Worm (Caenorhabditis elegans): ENCODE measurements around the gene F56D6.22.

DNA sequence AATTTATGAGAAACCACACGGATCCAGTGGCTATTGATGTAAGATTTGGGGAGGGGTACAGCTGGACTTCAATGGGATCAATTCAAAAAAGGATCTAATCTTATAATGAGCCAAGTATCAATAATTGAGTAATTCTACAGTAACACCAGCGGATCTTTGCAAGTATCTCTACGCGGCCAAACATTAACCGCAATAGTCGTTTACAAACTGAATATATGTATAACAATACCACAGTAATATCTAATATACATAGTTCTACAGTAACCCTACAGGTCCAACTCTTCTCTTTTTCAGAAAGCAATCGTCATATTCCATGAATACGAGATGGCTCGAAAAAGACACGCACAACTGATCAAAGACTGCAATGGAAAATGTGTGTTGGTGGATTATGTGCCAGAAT is 15.4 kb downstream of the F56D6.22 start, which contains the start of gene F56D6.9:
- TF ChIP-seq lin-13 (GFP tag; optimal IDR thresholded peaks at IDR 0.05) (no peak), efl-1 (optimal IDR thresholded peaks at IDR 0.05) (no peak), efl-1 (GFP tag; optimal IDR thresholded peaks at IDR 0.05 in 1 of 2) (no peak), tbx-2 (tag; optimal IDR thresholded peaks at IDR 0.05) (no peak), unc-62 (GFP tag; optimal IDR thresholded peaks at IDR 0.05) (no peak), ceh-63 (GFP tag; optimal IDR thresholded peaks at IDR 0.05) (no peak), fkh-8 (tag; optimal IDR thresholded peaks at IDR 0.05) (no peak), nhr-28 (tag; optimal IDR thresholded peaks at IDR 0.05) (no peak), swsn-7 (tag; optimal IDR thresholded peaks at IDR 0.05) (no peak), nhr-20 (tag; optimal IDR thresholded peaks at IDR 0.05) (no peak), egl-27 (tag; optimal IDR thresholded peaks at IDR 0.05) (no peak), nhr-11 (tag; optimal IDR thresholded peaks at IDR 0.05) (no peak), ama-1 (optimal IDR thresholded peaks at IDR 0.05) (no peak), fos-1 (tag; optimal IDR thresholded peaks at IDR 0.05) (no peak)

Data from whole organism, L1 larva.